Fruit fly (Drosophila melanogaster): Measurements from ENCODE around the gene Wnt10.

The Wnt10 gene

DNA sequence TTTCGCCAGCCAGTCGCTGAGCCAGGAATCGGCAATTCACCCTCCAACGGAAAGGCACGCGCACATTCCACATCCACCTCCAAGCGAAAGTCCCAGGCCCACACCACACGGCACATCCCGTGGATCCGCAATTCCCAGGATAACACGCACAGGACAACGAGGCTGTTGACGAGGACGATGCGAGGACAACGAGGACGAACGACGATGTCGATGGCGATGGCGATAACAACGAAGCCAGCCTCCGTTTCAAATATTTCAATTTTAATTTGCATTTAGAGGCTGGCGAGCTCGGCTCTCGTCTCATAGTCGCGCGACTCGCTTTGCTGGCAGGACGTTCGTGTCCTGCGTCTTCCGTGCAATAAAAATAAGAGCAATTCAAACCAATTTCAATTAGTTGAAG, at the start of gene Wnt10:
Wnt10 (plus strand) TSS at position 301 of the 400 bp plus-strand sequence.
- no peak for TF ChIP-seq CG8478 (optimal IDR thresholded peaks at IDR 0.05)
- TF ChIP-seq Dll (optimal IDR thresholded peaks at IDR 0.05), result no peak
- no peak for TF ChIP-seq psq (optimal IDR thresholded peaks at IDR 0.05)
- TF ChIP-seq usp (GFP tag; optimal IDR thresholded peaks at IDR 0.05), result no peak

DNA sequence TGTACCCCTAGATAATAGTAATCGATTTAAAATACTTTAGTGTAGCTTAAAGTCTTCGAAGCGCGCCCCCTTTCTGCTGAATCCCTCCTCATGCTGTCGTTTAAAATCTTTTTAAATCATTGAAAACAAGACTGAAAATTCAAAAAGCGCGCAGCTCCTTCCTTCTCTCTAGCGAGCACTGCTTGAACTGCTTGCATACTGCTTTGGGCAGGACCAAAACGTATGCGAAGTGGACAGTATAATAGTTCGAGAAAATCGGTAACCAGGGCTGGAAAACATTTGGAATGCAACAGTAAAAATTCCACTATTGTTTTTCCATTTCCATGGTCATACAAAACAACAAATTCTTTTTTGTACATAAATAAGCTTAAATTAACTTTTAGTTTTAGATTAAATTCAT, 47.7 kb upstream of the Wnt10 start:
- TF ChIP-seq CG8478 (optimal IDR thresholded peaks at IDR 0.05) (no peak), Dll (optimal IDR thresholded peaks at IDR 0.05) (no peak), psq (optimal IDR thresholded peaks at IDR 0.05) (no peak), EcR (GFP tag; optimal IDR thresholded peaks at IDR 0.05) (no peak), pan (optimal IDR thresholded peaks at IDR 0.05) (no peak), usp (GFP tag; optimal IDR thresholded peaks at IDR 0.05) (no peak)

DNA sequence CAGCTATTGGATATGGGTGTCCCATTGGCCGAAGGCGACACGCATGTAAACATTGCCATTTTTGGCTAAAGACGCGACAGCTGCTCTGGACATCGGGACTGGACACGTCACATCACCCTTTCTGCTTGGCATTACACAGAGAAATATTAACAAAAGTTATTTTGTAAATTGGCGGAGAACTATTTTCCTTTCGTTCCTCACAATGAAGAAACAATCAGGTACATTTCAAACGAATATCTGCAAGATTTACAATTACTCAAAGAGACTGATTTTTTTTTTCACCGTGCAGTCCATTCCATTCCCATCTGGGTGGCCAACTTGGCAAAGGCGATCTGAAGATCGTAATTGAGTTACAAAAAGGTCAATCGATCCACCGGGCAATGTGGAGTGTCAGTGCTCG, 43.8 kb upstream of the Wnt10 start:
- TF ChIP-seq Dll (optimal IDR thresholded peaks at IDR 0.05), result no peak
- no peak for TF ChIP-seq psq (optimal IDR thresholded peaks at IDR 0.05)
- TF ChIP-seq EcR (GFP tag; optimal IDR thresholded peaks at IDR 0.05), result no peak
- no peak for TF ChIP-seq usp (GFP tag; optimal IDR thresholded peaks at IDR 0.05)
- TF ChIP-seq CG8478 (optimal IDR thresholded peaks at IDR 0.05), result no peak
- TF ChIP-seq pan (optimal IDR thresholded peaks at IDR 0.05), result no peak

DNA sequence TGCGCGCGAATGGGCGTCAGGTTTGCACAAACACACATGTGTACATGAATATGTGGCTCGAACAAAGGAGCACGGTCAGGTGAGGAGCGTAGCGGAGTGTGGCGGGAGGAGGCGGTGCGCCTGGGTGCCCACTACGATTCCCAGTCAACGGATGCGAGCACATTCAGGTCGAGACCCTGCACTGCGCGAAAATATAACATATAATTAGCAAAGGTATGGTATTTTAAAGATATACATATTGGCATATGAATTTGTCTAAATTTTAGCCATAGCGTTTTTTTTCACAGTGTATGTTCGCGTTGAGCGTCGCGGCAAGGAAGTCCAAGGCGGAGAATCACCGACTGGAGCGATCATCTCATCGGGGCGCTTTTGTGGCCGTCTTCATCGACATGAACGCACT, 43.3 kb upstream of the Wnt10 start:
- TF ChIP-seq EcR (GFP tag; optimal IDR thresholded peaks at IDR 0.05) (no peak), pan (optimal IDR thresholded peaks at IDR 0.05) (no peak), psq (optimal IDR thresholded peaks at IDR 0.05) (no peak), CG8478 (optimal IDR thresholded peaks at IDR 0.05) (no peak), usp (GFP tag; optimal IDR thresholded peaks at IDR 0.05) (no peak), Dll (optimal IDR thresholded peaks at IDR 0.05) (no peak)

DNA sequence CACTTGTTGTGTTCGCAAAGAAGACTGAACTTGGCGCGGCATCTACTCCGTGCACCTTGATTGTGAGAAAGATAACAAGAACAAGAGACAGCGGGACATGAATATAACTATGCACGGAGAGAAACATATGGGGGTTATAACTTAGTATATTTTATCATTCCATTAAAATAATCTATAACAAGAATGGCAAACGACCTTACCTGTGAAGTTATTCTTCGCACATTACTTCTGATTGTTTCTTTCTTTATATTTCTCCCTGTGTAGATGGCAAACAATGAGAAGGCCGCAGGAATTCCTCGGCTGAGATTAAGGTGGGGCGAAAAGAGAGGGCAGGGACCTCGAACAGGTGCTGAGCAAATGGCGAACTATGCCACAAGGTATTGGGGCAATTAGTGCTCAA, 42.1 kb upstream of the Wnt10 start:
- TF ChIP-seq usp (GFP tag; optimal IDR thresholded peaks at IDR 0.05), result no peak
- TF ChIP-seq Dll (optimal IDR thresholded peaks at IDR 0.05), result no peak
- no peak for TF ChIP-seq psq (optimal IDR thresholded peaks at IDR 0.05)
- TF ChIP-seq CG8478 (optimal IDR thresholded peaks at IDR 0.05), result no peak
- no peak for TF ChIP-seq EcR (GFP tag; optimal IDR thresholded peaks at IDR 0.05)
- TF ChIP-seq pan (optimal IDR thresholded peaks at IDR 0.05), result no peak

DNA sequence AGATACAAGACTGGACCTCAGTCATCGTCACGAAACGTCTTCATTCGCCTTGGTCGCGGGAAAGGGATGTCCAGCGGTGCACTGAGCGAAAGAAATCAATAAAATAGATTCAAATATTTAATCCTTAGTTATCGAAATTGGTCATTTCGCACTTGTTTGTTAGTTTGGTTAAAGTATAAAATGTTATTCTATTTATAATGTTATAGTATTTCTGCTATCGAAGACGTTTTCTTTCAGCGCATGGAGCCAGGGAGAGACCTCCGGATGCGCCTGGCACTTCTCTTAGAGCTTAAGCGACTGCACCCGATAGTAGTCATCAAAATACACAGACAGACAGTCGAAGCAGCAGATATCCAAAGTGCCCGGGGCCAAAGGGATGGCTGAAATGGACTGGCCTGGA, 40.2 kb upstream of the Wnt10 start:
- TF ChIP-seq EcR (GFP tag; optimal IDR thresholded peaks at IDR 0.05), result no peak
- no peak for TF ChIP-seq psq (optimal IDR thresholded peaks at IDR 0.05)
- no peak for TF ChIP-seq usp (GFP tag; optimal IDR thresholded peaks at IDR 0.05)
- TF ChIP-seq Dll (optimal IDR thresholded peaks at IDR 0.05), result no peak
- TF ChIP-seq pan (optimal IDR thresholded peaks at IDR 0.05), result no peak
- no peak for TF ChIP-seq CG8478 (optimal IDR thresholded peaks at IDR 0.05)

DNA sequence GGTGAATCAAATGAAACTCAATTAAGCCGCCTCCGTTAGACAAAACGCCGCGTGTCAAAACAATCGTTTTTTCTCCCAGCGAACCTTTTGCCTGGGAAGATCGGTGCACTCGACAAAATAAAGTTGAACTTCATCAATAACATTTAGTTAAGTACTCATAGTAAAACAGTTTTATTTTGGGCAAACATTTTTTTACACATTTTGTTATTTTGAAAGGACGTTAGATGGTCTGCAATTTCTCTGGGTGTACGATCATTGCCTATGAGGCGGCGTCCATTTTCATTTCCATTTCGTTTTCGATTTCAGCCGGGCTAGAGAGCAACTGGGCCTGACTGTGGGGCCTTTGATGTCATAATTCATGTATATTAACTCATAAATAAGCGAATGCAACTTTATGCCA, 36.8 kb upstream of the Wnt10 start:
- no peak for TF ChIP-seq EcR (GFP tag; optimal IDR thresholded peaks at IDR 0.05)
- no peak for TF ChIP-seq Dll (optimal IDR thresholded peaks at IDR 0.05)
- no peak for TF ChIP-seq CG8478 (optimal IDR thresholded peaks at IDR 0.05)
- no peak for TF ChIP-seq pan (optimal IDR thresholded peaks at IDR 0.05)
- TF ChIP-seq psq (optimal IDR thresholded peaks at IDR 0.05), result no peak
- TF ChIP-seq usp (GFP tag; optimal IDR thresholded peaks at IDR 0.05), result no peak

DNA sequence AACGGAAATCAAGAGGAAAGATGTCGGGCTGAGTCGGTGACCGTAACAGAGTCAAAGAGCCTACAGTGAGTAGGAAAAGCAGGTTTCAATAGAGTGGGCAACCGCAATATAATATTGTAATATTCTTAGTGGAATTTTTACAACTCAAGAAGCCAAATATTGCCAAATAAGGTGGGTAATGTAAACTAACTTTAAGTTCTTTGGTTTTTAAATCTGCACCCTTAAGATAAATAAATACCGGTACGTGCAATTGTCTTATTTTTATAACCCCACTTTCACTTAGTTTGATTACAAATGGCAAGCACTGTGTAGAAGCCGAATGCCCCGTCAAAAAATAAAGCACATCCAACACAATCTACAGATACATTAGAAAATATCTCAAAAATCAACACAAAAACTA, 30.4 kb upstream of the Wnt10 start:
- TF ChIP-seq CG8478 (optimal IDR thresholded peaks at IDR 0.05) (no peak), pan (optimal IDR thresholded peaks at IDR 0.05) (no peak), psq (optimal IDR thresholded peaks at IDR 0.05) (no peak), usp (GFP tag; optimal IDR thresholded peaks at IDR 0.05) (no peak), EcR (GFP tag; optimal IDR thresholded peaks at IDR 0.05) (no peak)

DNA sequence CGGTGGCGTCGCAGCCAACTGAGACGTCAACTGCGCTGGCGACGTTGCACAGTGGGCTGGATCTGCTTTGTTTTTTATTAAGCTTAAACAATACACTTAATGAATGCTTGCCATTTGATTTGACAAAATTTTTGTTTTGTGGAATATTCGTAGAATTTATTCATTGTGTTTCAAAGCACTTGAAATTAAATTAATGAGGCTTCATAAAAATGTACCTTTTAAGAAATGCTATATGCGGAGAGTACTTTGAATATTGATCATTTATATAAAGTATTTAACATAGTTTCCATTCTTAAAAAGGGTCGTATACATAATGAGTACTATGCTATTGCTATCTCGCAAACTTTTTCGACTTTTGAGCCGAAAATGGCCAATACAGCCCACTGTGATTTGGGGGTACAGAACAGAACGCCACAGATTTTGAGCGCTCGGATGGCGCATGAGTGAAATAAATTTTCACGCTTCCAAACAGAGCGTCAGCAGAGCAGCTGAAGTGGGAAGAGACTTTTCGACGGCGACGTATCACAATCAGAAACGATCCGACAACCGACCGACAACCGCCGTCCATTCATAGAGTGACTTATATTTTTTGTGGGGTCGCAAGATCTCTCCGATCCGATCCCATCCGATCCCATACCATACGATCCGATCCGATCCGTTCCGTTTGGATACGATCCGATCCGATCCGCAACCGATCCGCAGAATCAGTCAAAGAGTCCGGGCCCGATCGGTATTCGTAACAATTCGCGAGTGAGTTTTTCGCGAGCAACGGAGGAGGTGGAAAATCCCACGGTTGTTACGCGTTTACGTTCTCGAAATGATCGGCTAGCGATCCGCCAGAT, 29.8 kb upstream of the Wnt10 start, which contains the start of gene Wnt6:
Wnt6 (plus strand) TSS at position 531 of the 842 bp plus-strand sequence.
- no peak for TF ChIP-seq psq (optimal IDR thresholded peaks at IDR 0.05)
- no peak for TF ChIP-seq pan (optimal IDR thresholded peaks at IDR 0.05)
- TF ChIP-seq CG8478 (optimal IDR thresholded peaks at IDR 0.05), result no peak
- no peak for TF ChIP-seq usp (GFP tag; optimal IDR thresholded peaks at IDR 0.05)
- no peak for TF ChIP-seq EcR (GFP tag; optimal IDR thresholded peaks at IDR 0.05)
- no peak for TF ChIP-seq Dll (optimal IDR thresholded peaks at IDR 0.05)

DNA sequence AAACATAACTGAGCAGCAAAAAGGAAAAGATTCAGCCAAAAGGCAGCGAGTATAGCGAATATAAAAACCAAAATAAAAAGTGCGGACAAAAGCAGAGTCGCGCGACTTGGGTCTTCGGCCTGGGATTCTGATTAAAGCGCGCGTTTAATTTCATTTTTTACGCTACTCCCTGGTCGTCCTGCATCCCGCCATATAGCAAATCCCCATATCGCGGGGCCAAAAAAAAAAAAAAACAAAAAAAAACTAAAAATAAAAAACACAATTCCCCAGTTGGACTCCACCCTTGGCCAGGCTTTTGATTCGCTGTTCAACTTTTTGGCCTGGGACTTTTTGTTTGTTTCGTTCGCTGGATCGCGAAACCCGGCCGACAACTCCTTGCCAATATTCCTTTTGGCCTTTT, 29.0 kb upstream of the Wnt10 start:
- no peak for TF ChIP-seq usp (GFP tag; optimal IDR thresholded peaks at IDR 0.05)
- TF ChIP-seq Dll (optimal IDR thresholded peaks at IDR 0.05), result no peak
- no peak for TF ChIP-seq pan (optimal IDR thresholded peaks at IDR 0.05)
- TF ChIP-seq CG8478 (optimal IDR thresholded peaks at IDR 0.05), result no peak

DNA sequence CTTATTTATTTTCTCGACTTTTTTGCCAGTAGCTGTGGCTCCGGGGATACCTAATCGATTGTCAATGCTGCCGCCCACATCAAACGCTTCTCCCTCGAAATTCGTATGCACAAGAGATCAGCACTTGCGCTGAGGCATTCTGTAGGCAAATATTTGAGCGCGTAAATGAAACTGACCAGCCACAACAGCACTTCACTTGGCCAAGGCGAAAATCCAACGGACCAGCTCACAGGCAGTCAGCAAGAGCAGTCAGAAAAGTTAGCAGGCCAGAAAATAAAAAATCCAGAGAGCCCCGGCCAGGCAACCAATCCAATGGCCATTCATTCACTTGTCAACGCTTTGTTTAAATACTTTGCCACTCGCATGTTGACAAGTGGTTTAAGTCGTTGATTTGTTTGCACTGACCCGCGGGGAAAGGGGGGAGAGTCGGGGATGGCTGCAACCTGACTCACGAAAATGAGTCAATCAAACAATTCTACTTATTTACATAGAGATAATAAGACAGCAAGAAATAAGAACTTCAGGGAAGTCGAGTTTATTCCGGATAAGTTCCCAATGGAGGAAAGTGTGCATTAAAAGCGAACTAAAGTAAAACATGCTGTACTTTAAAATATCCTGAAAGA, 23.7 kb upstream of the Wnt10 start:
- TF ChIP-seq EcR (GFP tag; optimal IDR thresholded peaks at IDR 0.05), result no peak
- no peak for TF ChIP-seq Dll (optimal IDR thresholded peaks at IDR 0.05)
- TF ChIP-seq pan (optimal IDR thresholded peaks at IDR 0.05), result no peak
- no peak for TF ChIP-seq usp (GFP tag; optimal IDR thresholded peaks at IDR 0.05)
- no peak for TF ChIP-seq psq (optimal IDR thresholded peaks at IDR 0.05)
- no peak for TF ChIP-seq CG8478 (optimal IDR thresholded peaks at IDR 0.05)

DNA sequence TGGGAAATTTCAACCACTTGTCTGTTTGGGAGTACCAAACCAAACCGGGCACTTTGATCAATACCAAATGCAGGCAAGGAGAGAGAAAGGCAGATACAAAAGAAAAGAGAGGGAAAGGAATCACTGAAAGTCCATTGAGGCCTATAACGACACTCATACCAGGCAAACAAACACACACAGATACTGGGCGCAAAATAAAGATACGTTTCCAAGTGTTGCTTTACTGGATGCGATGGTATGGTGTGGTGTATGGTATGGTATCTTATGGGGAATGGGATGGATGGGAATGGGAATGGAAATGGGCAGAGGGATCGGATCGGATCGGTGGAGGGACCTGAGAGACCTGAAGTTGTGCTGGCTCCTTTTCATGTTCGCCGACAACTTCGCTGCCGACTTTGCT, 23.0 kb upstream of the Wnt10 start:
- TF ChIP-seq EcR (GFP tag; optimal IDR thresholded peaks at IDR 0.05) (no peak), pan (optimal IDR thresholded peaks at IDR 0.05) (no peak), usp (GFP tag; optimal IDR thresholded peaks at IDR 0.05) (no peak), CG8478 (optimal IDR thresholded peaks at IDR 0.05) (no peak), Dll (optimal IDR thresholded peaks at IDR 0.05) (no peak), psq (optimal IDR thresholded peaks at IDR 0.05) (no peak)

Data from whole organism.